Fruit fly (Drosophila melanogaster): ENCODE measurements around the gene CG11309.

DNA sequence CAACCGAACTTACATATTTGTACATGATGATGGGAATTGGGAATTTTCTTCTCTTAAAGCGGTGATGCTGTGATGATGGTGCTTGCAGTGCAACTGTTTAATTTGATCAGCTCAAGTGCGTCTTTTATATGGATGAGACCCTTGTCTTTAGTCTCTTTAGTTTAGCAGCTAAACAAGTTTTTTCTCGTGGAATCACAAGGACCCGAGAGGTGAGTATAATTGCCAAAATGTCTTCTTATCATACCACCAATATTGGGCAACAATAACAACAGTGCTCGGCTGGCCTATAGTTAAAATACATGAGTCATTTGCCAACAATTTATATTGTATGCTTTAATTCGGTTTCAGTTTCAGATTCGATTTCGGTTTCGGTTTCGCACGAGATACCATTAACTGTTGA is 6.8 kb downstream of the CG11309 start, which contains the start of gene Edg78E:
- TF ChIP-seq h (optimal IDR thresholded peaks at IDR 0.05) = no peak
- no peak for TF ChIP-seq psq (optimal IDR thresholded peaks at IDR 0.05)
- no peak for TF ChIP-seq Sin3A (optimal IDR thresholded peaks at IDR 0.05)
